Fruit fly (Drosophila melanogaster) whole organism, embryonic: ENCODE data around the gene Gart.

Experiments used
- Abd-B ChIP-seq: fragments of 200-800 bp; sonication (Bioruptor generic); optimal IDR thresholded peaks from 2 replicates; lab custom pipeline; 2018; ENCODE audit warnings: missing biosample characterization, mild to moderate bottlenecking, missing genetic modification characterization, moderate library complexity
- Adf1 ChIP-seq: fragments of 200-800 bp; sonication (Bioruptor generic); IDR thresholded peaks from 2 replicates; pipeline ENCODE4 v1.3.6; 2022; ENCODE audit warnings: missing biosample characterization, missing genetic modification characterization
- CG10321 ChIP-seq: fragments of 200-800 bp; sonication (Bioruptor generic); IDR thresholded peaks from 2 replicates; pipeline ENCODE4 v1.3.6; 2022; ENCODE audit warnings: missing biosample characterization, missing genetic modification characterization
- CG10462 ChIP-seq: fragments of 200-800 bp; sonication (Bioruptor generic); optimal IDR thresholded peaks from 2 replicates; lab custom pipeline; 2016; ENCODE audit warnings: missing biosample characterization, missing genetic modification characterization
- CG10543 ChIP-seq: fragments of 200-800 bp; sonication (Bioruptor generic); optimal IDR thresholded peaks from 3 replicates; lab custom pipeline; 2017; ENCODE audit warnings: missing biosample characterization, mild to moderate bottlenecking, missing genetic modification characterization, moderate library complexity
- CG11560 ChIP-seq: fragments of 200-800 bp; sonication (Bioruptor generic); IDR thresholded peaks from 3 replicates; pipeline ENCODE4 v1.3.6; 2022; ENCODE audit warnings: missing biosample characterization, missing genetic modification characterization
- CG11723 ChIP-seq: fragments of 200-800 bp; sonication (Bioruptor generic); optimal IDR thresholded peaks from 2 replicates; lab custom pipeline; 2017; ENCODE audit warnings: missing biosample characterization, mild to moderate bottlenecking, missing genetic modification characterization
- CG16813 ChIP-seq: fragments of 200-800 bp; sonication (Bioruptor generic); IDR thresholded peaks from 3 replicates; pipeline ENCODE4 v1.3.6; 2022; ENCODE audit warnings: missing biosample characterization, missing genetic modification characterization; ENCODE audit not compliant: partially characterized antibody
- CG18619 ChIP-seq: fragments of 200-800 bp; sonication (Bioruptor generic); optimal IDR thresholded peaks from 3 replicates; lab custom pipeline; 2017; ENCODE audit warnings: missing biosample characterization, mild to moderate bottlenecking, missing genetic modification characterization
- CG2120 ChIP-seq: fragments of 200-800 bp; sonication (Bioruptor generic); optimal IDR thresholded peaks from 3 replicates; lab custom pipeline; 2016; ENCODE audit warnings: missing biosample characterization, missing genetic modification characterization
- CG30431 ChIP-seq: fragments of 200-800 bp; sonication (Bioruptor generic); optimal IDR thresholded peaks from 2 replicates; lab custom pipeline; 2017; ENCODE audit warnings: missing biosample characterization, missing genetic modification characterization
- CG31224 ChIP-seq: fragments of 200-800 bp; sonication (Bioruptor generic); IDR thresholded peaks from 2 replicates; pipeline ENCODE4 v1.3.6; 2022; ENCODE audit warnings: missing biosample characterization, missing genetic modification characterization
- CG31365 ChIP-seq: fragments of 200-800 bp; sonication (Bioruptor generic); optimal IDR thresholded peaks from 2 replicates; lab custom pipeline; 2018; ENCODE audit warnings: missing biosample characterization, mild to moderate bottlenecking, missing genetic modification characterization
- CG32772 ChIP-seq: fragments of 200-800 bp; sonication (Bioruptor generic); IDR thresholded peaks from 2 replicates; pipeline ENCODE4 v1.3.6; 2022; ENCODE audit warnings: missing biosample characterization, missing genetic modification characterization
- CG34224 ChIP-seq: fragments of 200-800 bp; sonication (Bioruptor generic); IDR thresholded peaks from 3 replicates; pipeline ENCODE4 v1.3.6; 2022; ENCODE audit warnings: missing biosample characterization, missing genetic modification characterization; ENCODE audit not compliant: partially characterized antibody
- CG3995 ChIP-seq: fragments of 200-800 bp; sonication (Bioruptor generic); optimal IDR thresholded peaks from 3 replicates; lab custom pipeline; 2016; ENCODE audit warnings: missing biosample characterization, missing genetic modification characterization
- CG8765 ChIP-seq: fragments of 200-800 bp; sonication (Bioruptor generic); IDR thresholded peaks from 2 replicates; pipeline ENCODE4 v1.3.6; 2022; ENCODE audit warnings: missing biosample characterization, missing genetic modification characterization
- CG9932 ChIP-seq: fragments of 200-800 bp; sonication (Bioruptor generic); IDR thresholded peaks from 2 replicates; pipeline ENCODE4 v1.3.6; 2022; ENCODE audit warnings: missing biosample characterization, missing genetic modification characterization
- CTCF ChIP-seq: fragments of 200-800 bp; sonication (Bioruptor generic); optimal IDR thresholded peaks from 2 replicates; lab custom pipeline; 2017; ENCODE audit warnings: missing biosample characterization, mild to moderate bottlenecking, missing genetic modification characterization, moderate library complexity
- D ChIP-seq, 2 experiments: fragments of 200-800 bp in 1 of 2; fragments of >200 bp in 1 of 2; sonication (Bioruptor generic) in 1 of 2; optimal IDR thresholded peaks; 2 replicates in 1 of 2; 3 replicates in 1 of 2; lab custom pipeline; 2017; ENCODE audit warnings: mild to moderate bottlenecking in 1 of 2, missing biosample characterization in 1 of 2, missing genetic modification characterization in 1 of 2, missing genetic modification reagents in 1 of 2
- D19A ChIP-seq: fragments of 200-800 bp; optimal IDR thresholded peaks from 3 replicates; lab custom pipeline; 2019; ENCODE audit warnings: missing biosample characterization, mild to moderate bottlenecking, missing genetic modification characterization, moderate library complexity
- Dbx ChIP-seq: fragments of 200-800 bp; sonication (Bioruptor generic); IDR thresholded peaks from 3 replicates; pipeline ENCODE4 v1.3.6; 2022; ENCODE audit warnings: missing biosample characterization, missing genetic modification characterization
- Dll ChIP-seq: fragments of 200-800 bp; sonication (Bioruptor generic); IDR thresholded peaks from 4 replicates; pipeline ENCODE4 v1.3.6; 2022; ENCODE audit warnings: missing biosample characterization, missing genetic modification characterization; ENCODE audit not compliant: partially characterized antibody
- Dp ChIP-seq: fragments of 200-800 bp; sonication (Bioruptor generic); optimal IDR thresholded peaks from 2 replicates; lab custom pipeline; 2018; ENCODE audit warnings: missing biosample characterization, mild to moderate bottlenecking, missing genetic modification characterization, moderate library complexity
- Fer2 ChIP-seq: fragments of 200-800 bp; sonication (Bioruptor generic); optimal IDR thresholded peaks from 2 replicates; lab custom pipeline; 2018; ENCODE audit warnings: missing biosample characterization, mild to moderate bottlenecking, missing genetic modification characterization, moderate library complexity
- HHEX ChIP-seq: fragments of 200-800 bp; sonication (Bioruptor generic); optimal IDR thresholded peaks from 3 replicates; lab custom pipeline; 2017; ENCODE audit warnings: missing biosample characterization, mild to moderate bottlenecking, missing genetic modification characterization, missing genetic modification reagents
- HLH3B ChIP-seq: fragments of 200-800 bp; sonication (Bioruptor generic); IDR thresholded peaks from 2 replicates; pipeline ENCODE4 v1.3.6; 2022; ENCODE audit warnings: missing biosample characterization, missing genetic modification characterization
- HLH4C ChIP-seq: fragments of 200-800 bp; sonication (Bioruptor generic); IDR thresholded peaks from 3 replicates; pipeline ENCODE4 v1.3.6; 2022; ENCODE audit warnings: missing biosample characterization, missing genetic modification characterization; ENCODE audit not compliant: partially characterized antibody
- Mad ChIP-seq: fragments of 200-800 bp; sonication (Bioruptor generic); optimal IDR thresholded peaks from 2 replicates; lab custom pipeline; 2016; ENCODE audit warnings: missing biosample characterization, missing genetic modification characterization
- Sin3A ChIP-seq: fragments of >200 bp; optimal IDR thresholded peaks from 2 replicates; lab custom pipeline; 2018
- Sry-δ ChIP-seq: fragments of 200-800 bp; sonication (Bioruptor generic); optimal IDR thresholded peaks from 2 replicates; lab custom pipeline; 2016; ENCODE audit warnings: missing biosample characterization, missing genetic modification characterization
- abd-A ChIP-seq: fragments of 200-800 bp; sonication (Bioruptor generic); optimal IDR thresholded peaks from 3 replicates; lab custom pipeline; 2019; ENCODE audit warnings: missing biosample characterization, mild to moderate bottlenecking, missing genetic modification characterization, moderate library complexity
- amos ChIP-seq: fragments of 200-800 bp; sonication (Bioruptor generic); IDR thresholded peaks from 2 replicates; pipeline ENCODE4 v1.3.6; 2022; ENCODE audit warnings: missing biosample characterization, missing genetic modification characterization; ENCODE audit not compliant: partially characterized antibody
- bbx ChIP-seq: fragments of 200-800 bp; sonication (Bioruptor generic); IDR thresholded peaks from 2 replicates; pipeline ENCODE4 v1.3.6; 2022; ENCODE audit warnings: missing biosample characterization, missing genetic modification characterization; ENCODE audit not compliant: partially characterized antibody
- bigmax ChIP-seq: fragments of 200-800 bp; sonication (Bioruptor generic); optimal IDR thresholded peaks from 2 replicates; lab custom pipeline; 2018; ENCODE audit warnings: missing biosample characterization, mild to moderate bottlenecking, missing genetic modification characterization
- cas ChIP-seq: fragments of 200-800 bp; sonication (Bioruptor generic); IDR thresholded peaks from 2 replicates; pipeline ENCODE4 v1.3.6; 2022; ENCODE audit warnings: missing biosample characterization, missing genetic modification characterization
- caup ChIP-seq: fragments of 200-800 bp; sonication (Bioruptor generic); optimal IDR thresholded peaks from 3 replicates; lab custom pipeline; 2017; ENCODE audit warnings: missing biosample characterization, mild to moderate bottlenecking, missing genetic modification characterization, moderate library complexity; ENCODE audit not compliant: severe bottlenecking
- cwo ChIP-seq: fragments of 200-800 bp; sonication (Bioruptor generic); optimal IDR thresholded peaks from 3 replicates; lab custom pipeline; 2017; ENCODE audit warnings: missing biosample characterization, missing genetic modification characterization, mild to moderate bottlenecking, moderate library complexity, missing genetic modification reagents
- fd64A ChIP-seq: fragments of 200-800 bp; sonication (Bioruptor generic); optimal IDR thresholded peaks from 3 replicates; lab custom pipeline; 2018; ENCODE audit warnings: missing biosample characterization, mild to moderate bottlenecking, missing genetic modification characterization
- gcm ChIP-seq: fragments of 200-800 bp; sonication (Bioruptor generic); optimal IDR thresholded peaks from 2 replicates; lab custom pipeline; 2019; ENCODE audit warnings: missing biosample characterization, mild to moderate bottlenecking, missing genetic modification characterization, moderate library complexity
- gt ChIP-seq: fragments of 200-800 bp; sonication (Bioruptor generic); IDR thresholded peaks from 2 replicates; pipeline ENCODE4 v1.3.6; 2022; ENCODE audit warnings: missing biosample characterization, missing genetic modification characterization
- hth ChIP-seq: fragments of >200 bp; optimal IDR thresholded peaks from 2 replicates; lab custom pipeline; 2017; ENCODE audit warnings: inconsistent platforms
- onecut ChIP-seq: fragments of 200-800 bp; sonication (Bioruptor generic); IDR thresholded peaks from 2 replicates; pipeline ENCODE4 v1.3.6; 2022; ENCODE audit warnings: missing biosample characterization, missing genetic modification characterization
- pita ChIP-seq: fragments of 200-800 bp; sonication (Bioruptor generic); optimal IDR thresholded peaks from 2 replicates; lab custom pipeline; 2017; ENCODE audit warnings: missing biosample characterization, mild to moderate bottlenecking, missing genetic modification characterization
- ranshi ChIP-seq: fragments of 200-800 bp; sonication (Bioruptor generic); IDR thresholded peaks from 2 replicates; pipeline ENCODE4 v1.3.6; 2022; ENCODE audit warnings: missing biosample characterization, missing genetic modification characterization
- repo ChIP-seq: fragments of 200-800 bp; sonication (Bioruptor generic); optimal IDR thresholded peaks from 2 replicates; lab custom pipeline; 2016; ENCODE audit warnings: missing biosample characterization, missing genetic modification characterization
- shn ChIP-seq: fragments of 200-800 bp; sonication (Bioruptor generic); optimal IDR thresholded peaks from 3 replicates; lab custom pipeline; 2016; ENCODE audit warnings: missing biosample characterization, missing genetic modification characterization
- sim ChIP-seq: fragments of 200-800 bp; sonication (Bioruptor generic); IDR thresholded peaks from 2 replicates; pipeline ENCODE4 v1.3.6; 2022; ENCODE audit warnings: missing biosample characterization, missing genetic modification characterization
- so ChIP-seq: fragments of 200-800 bp; sonication (Bioruptor generic); IDR thresholded peaks from 3 replicates; pipeline ENCODE4 v1.3.6; 2022; ENCODE audit warnings: missing biosample characterization, missing genetic modification characterization

Gene Gart

DNA sequence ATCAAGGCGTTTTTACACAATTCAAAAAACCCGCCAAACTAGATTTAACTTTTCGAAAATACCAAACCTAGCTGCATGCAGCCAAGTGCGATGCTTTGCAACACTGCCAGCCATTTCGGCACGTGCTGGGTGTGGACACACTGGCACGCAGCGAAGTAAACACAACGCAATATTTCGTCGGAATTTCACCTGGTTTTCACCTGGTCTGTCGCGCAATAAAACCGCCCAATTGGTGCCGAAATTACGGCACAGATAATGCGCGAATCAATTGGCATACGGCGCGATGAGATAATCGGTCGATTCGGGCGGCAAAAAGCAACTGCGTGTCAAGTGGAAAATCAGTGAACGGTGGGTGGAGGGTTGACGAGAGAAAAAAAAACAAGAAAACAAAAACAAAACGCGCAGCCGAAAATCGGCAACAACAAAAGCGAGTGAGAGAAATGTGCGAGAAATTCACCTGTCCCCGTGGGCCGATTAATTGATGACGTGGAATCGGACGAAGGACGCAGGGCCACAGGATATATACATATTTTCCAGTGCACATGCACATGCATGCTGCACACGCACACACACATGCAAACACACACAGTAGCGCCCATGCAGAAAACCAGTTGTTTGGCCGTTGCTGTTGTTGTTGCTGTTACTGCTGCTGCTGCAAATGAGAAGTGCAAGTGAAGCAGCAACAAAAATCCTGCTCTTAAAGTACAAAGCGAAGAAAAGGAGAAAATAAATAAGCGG, 32.7 kb upstream of the Gart start, which contains the start of gene Mnn1 (continued):
- peak; percentile 95 for TF ChIP-seq cwo (GFP tag; lab: Kevin White, UChicago)
- peak; percentile 1 for TF ChIP-seq CTCF (GFP tag; lab: Kevin White, UChicago)
- no peak for TF ChIP-seq onecut (GFP tag; lab: Robert Waterston, UW)
- TF ChIP-seq gcm (GFP tag; lab: Kevin White, UChicago) = no peak
- TF ChIP-seq hth (lab: Kevin White, UChicago) = no peak
- peak; percentile 84 for TF ChIP-seq Sin3A (lab: Kevin White, UChicago)
- peak; percentile 63 for TF ChIP-seq caup
- peak; percentile 56; the same call in 1 of the 2 replicates for TF ChIP-seq CG32772 (GFP tag; lab: Robert Waterston, UW)
- TF ChIP-seq Adf1 (GFP tag; lab: Robert Waterston, UW) = no peak
- TF ChIP-seq CG10462 (GFP tag; lab: Kevin White, UChicago) = no peak
- TF ChIP-seq CG18619 = no peak
- TF ChIP-seq CG16813 (GFP tag; lab: Robert Waterston, UW) = peak; percentile 21; the same call in 2 of the 3 replicates
- TF ChIP-seq CG2120 (GFP tag; lab: Kevin White, UChicago) = peak; percentile 64
- no peak for TF ChIP-seq CG10321 (GFP tag; lab: Robert Waterston, UW)
- no peak for TF ChIP-seq abd-A (tag; lab: Kevin White, UChicago)
- TF ChIP-seq bigmax = peak; percentile 30
- TF ChIP-seq so (GFP tag; lab: Robert Waterston, UW) = no peak
- no peak for TF ChIP-seq CG11723 (GFP tag; lab: Kevin White, UChicago)
- no peak for TF ChIP-seq CG30431
- TF ChIP-seq CG31365 (tag; lab: Kevin White, UChicago) = no peak
- peak; percentile 98 for TF ChIP-seq Dp (GFP tag; lab: Kevin White, UChicago)
- peak; percentile 52; the same call in 1 of the 2 replicates for TF ChIP-seq bbx (GFP tag; lab: Robert Waterston, UW)
- TF ChIP-seq gt (GFP tag; lab: Robert Waterston, UW) = no peak
- peak; percentile 86 for TF ChIP-seq D (optimal IDR thresholded peaks at IDR 0.05; lab: Kevin White, UChicago)
- no peak for TF ChIP-seq D (GFP tag; optimal IDR thresholded peaks at IDR 0.05; lab: Kevin White, UChicago)
- no peak; the same call in 1 of the 2 replicates for TF ChIP-seq amos (GFP tag; lab: Robert Waterston, UW)
- TF ChIP-seq CG10543 = peak; percentile 68
- TF ChIP-seq Dll (GFP tag; lab: Robert Waterston, UW) = peak; percentile 56; the same call in 3 of the 4 replicates
- no peak for TF ChIP-seq fd64A
- TF ChIP-seq CG31224 (GFP tag; lab: Robert Waterston, UW) = no peak
- TF ChIP-seq Abd-B (GFP tag; lab: Kevin White, UChicago) = no peak
- no peak for TF ChIP-seq Fer2 (tag; lab: Kevin White, UChicago)
- no peak for TF ChIP-seq pita (GFP tag; lab: Kevin White, UChicago)
- TF ChIP-seq HHEX (GFP tag; lab: Kevin White, UChicago) = no peak
- TF ChIP-seq Mad (GFP tag; lab: Kevin White, UChicago) = peak; percentile 4
- TF ChIP-seq CG9932 = peak; percentile 65
- TF ChIP-seq sim = no peak
- no peak for TF ChIP-seq cas (GFP tag; lab: Robert Waterston, UW)
- TF ChIP-seq CG11560 (tag; lab: Robert Waterston, UW) = no peak
- TF ChIP-seq D19A = no peak
- TF ChIP-seq shn (GFP tag; lab: Kevin White, UChicago) = peak; percentile 27
- no peak for TF ChIP-seq CG3995 (GFP tag; lab: Kevin White, UChicago)
- no peak for TF ChIP-seq repo
- 0 out of 3 replicates have a peak, but pooled peaks have one; percentile 26 for TF ChIP-seq CG34224 (GFP tag; lab: Robert Waterston, UW)
- no peak; the same call in 1 of the 2 replicates for TF ChIP-seq ranshi (GFP tag; lab: Robert Waterston, UW)
- 0 out of 2 replicates have a peak, but pooled peaks have one; percentile 11 for TF ChIP-seq HLH3B (GFP tag; lab: Robert Waterston, UW)
- TF ChIP-seq Sry-δ = peak; percentile 54
- no peak for TF ChIP-seq HLH4C
- TF ChIP-seq CG8765 (GFP tag; lab: Robert Waterston, UW) = no peak
- TF ChIP-seq Dbx = peak; percentile 51; the same call in 2 of the 3 replicates
